ENCODE assay signal across 5 fruit fly cellular contexts in the genomic region with DNA sequence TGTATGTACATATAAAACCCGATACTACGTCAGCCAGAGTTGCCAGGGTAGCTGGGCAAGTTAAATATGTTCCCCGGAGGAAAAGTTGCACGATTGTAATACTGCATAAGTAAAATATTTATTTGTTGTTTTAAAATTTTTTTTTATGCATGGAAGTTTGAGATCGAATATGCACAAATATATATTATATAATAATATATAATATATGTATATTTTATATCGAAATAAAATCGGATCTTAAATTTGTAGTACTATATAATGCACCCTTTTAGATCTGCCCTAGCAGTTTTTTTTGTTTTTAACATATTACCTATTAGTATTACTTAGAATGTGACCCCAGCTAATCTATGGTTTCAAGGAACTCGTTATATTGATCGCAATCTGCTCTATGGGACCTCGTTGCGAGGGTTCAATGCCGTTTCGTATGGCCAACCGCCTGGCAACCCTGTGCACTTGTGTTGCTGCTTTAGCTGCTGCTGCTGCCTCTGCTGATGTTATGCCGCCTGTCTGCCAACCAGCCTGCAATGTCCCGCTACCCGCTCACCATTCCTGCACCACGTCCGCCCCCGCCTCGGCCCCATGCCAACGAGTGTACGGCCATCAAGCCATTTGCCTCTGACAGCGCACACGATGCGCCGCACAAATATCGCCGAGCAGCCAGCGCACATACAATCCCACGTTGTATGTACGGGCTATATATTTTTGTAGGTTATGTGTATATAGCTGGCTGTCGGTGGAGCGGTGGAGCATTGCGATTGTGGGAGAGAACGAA.
TF ChIP-seq lines count a peak whose summit lies in the region.

No protein-coding gene starts in this region.

- TF ChIP-seq CTCF in whole organism, embryonic (GFP tag; optimal IDR thresholded peaks at IDR 0.05; lab: Kevin White, UChicago): peak; percentile 48

TF ChIP-seq in whole organism, adult, 20 proteins besides CTCF, POLR2A, EP300 and RAD21 (continues in another document):
- peak; percentile 72 for TF ChIP-seq Hr96 (GFP tag; optimal IDR thresholded peaks at IDR 0.05; lab: Kevin White, UChicago)
- peak; percentile 91 for TF ChIP-seq CG7101 (tag; optimal IDR thresholded peaks at IDR 0.05; lab: Kevin White, UChicago)
- TF ChIP-seq CG1620 (GFP tag; optimal IDR thresholded peaks at IDR 0.05; lab: Kevin White, UChicago): peak; percentile 12
- TF ChIP-seq toe (GFP tag; optimal IDR thresholded peaks at IDR 0.05; lab: Kevin White, UChicago): peak; percentile 52
- TF ChIP-seq Clk (GFP tag; optimal IDR thresholded peaks at IDR 0.05; lab: Kevin White, UChicago): peak; percentile 58
- peak; percentile 35 for TF ChIP-seq ovo (GFP tag; optimal IDR thresholded peaks at IDR 0.05; lab: Kevin White, UChicago)
- peak; percentile 42 for TF ChIP-seq bab1 (GFP tag; optimal IDR thresholded peaks at IDR 0.05; lab: Kevin White, UChicago)
- TF ChIP-seq pad (GFP tag; optimal IDR thresholded peaks at IDR 0.05; lab: Kevin White, UChicago): no peak
- TF ChIP-seq CG12768 (GFP tag; optimal IDR thresholded peaks at IDR 0.05; lab: Kevin White, UChicago): peak; percentile 87
- TF ChIP-seq cnc (optimal IDR thresholded peaks at IDR 0.05; lab: Kevin White, UChicago): no peak
- TF ChIP-seq CG11617 (GFP tag; optimal IDR thresholded peaks at IDR 0.05; lab: Kevin White, UChicago): peak; percentile 99
- no peak for TF ChIP-seq kay (GFP tag; lab: Kevin White, UChicago; ENCODE audit: borderline replicate concordance)
- peak; percentile 38 for TF ChIP-seq CG5204 (GFP tag; optimal IDR thresholded peaks at IDR 0.05; lab: Kevin White, UChicago)
- no peak for TF ChIP-seq Crg-1 (GFP tag; optimal IDR thresholded peaks at IDR 0.05; lab: Kevin White, UChicago)
- TF ChIP-seq CG33017 (tag; optimal IDR thresholded peaks at IDR 0.05; lab: Kevin White, UChicago): peak; percentile 92
- TF ChIP-seq tj (GFP tag; optimal IDR thresholded peaks at IDR 0.05; lab: Kevin White, UChicago): peak; percentile 73

TF ChIP-seq in whole organism, embryonic, 481 proteins besides CTCF, POLR2A, EP300 and RAD21 (continues in another document):
- TF ChIP-seq CG31224 (GFP tag; IDR thresholded peaks at IDR 0.05; lab: Robert Waterston, UW) (no peak), CG33213 (GFP tag; optimal IDR thresholded peaks at IDR 0.05; lab: Kevin White, UChicago) (no peak), z (GFP tag; IDR thresholded peaks at IDR 0.05; lab: Robert Waterston, UW) (no peak), D19B (GFP tag; optimal IDR thresholded peaks at IDR 0.05; lab: Kevin White, UChicago) (peak; percentile 87), sisA (GFP tag; IDR thresholded peaks at IDR 0.05; lab: Robert Waterston, UW) (no peak), HLH3B (GFP tag; IDR thresholded peaks at IDR 0.05; lab: Robert Waterston, UW) (no peak), CG15269 (tag; optimal IDR thresholded peaks at IDR 0.05; lab: Kevin White, UChicago) (peak; percentile 91), Drgx (GFP tag; IDR thresholded peaks at IDR 0.05; lab: Robert Waterston, UW) (no peak), CG9817 (tag; optimal IDR thresholded peaks at IDR 0.05; lab: Kevin White, UChicago) (peak; percentile 83), toy (GFP tag; IDR thresholded peaks at IDR 0.05; lab: Robert Waterston, UW) (no peak), Doc3 (GFP tag; IDR thresholded peaks at IDR 0.05; lab: Robert Waterston, UW; ENCODE audit: partially characterized antibody) (no peak), peb (GFP tag; IDR thresholded peaks at IDR 0.05; lab: Robert Waterston, UW) (no peak), NC2α (GFP tag; optimal IDR thresholded peaks at IDR 0.05; lab: Kevin White, UChicago) (peak; percentile 26), H2.0 (GFP tag; IDR thresholded peaks at IDR 0.05; lab: Robert Waterston, UW) (no peak), en (GFP tag; optimal IDR thresholded peaks at IDR 0.05; lab: Kevin White, UChicago) (no peak), jing (GFP tag; optimal IDR thresholded peaks at IDR 0.05; lab: Kevin White, UChicago) (peak; percentile 69), Nf-YA (GFP tag; IDR thresholded peaks at IDR 0.05; lab: Robert Waterston, UW) (no peak), dan (GFP tag; IDR thresholded peaks at IDR 0.05; lab: Robert Waterston, UW) (no peak)

TF ChIP-seq in whole organism, prepupa, 60 proteins besides CTCF, POLR2A, EP300 and RAD21 (continues in another document):
- TF ChIP-seq CG31627 (GFP tag; optimal IDR thresholded peaks at IDR 0.05; lab: Kevin White, UChicago): peak; percentile 75
- peak; percentile 32 for TF ChIP-seq Eip93F (GFP tag; optimal IDR thresholded peaks at IDR 0.05; lab: Kevin White, UChicago)
- TF ChIP-seq Gug (GFP tag; IDR thresholded peaks at IDR 0.05; lab: Robert Waterston, UW): no peak
- TF ChIP-seq lz (GFP tag; optimal IDR thresholded peaks at IDR 0.05; lab: Kevin White, UChicago): peak; percentile 87
- no peak for TF ChIP-seq eg (GFP tag; IDR thresholded peaks at IDR 0.05; lab: Robert Waterston, UW)
- TF ChIP-seq CG9139 (GFP tag; optimal IDR thresholded peaks at IDR 0.05; lab: Kevin White, UChicago): peak; percentile 81
- TF ChIP-seq Eip78C (GFP tag; lab: Kevin White, UChicago): peak; percentile 91
- peak; percentile 11 for TF ChIP-seq CG1621 (tag; optimal IDR thresholded peaks at IDR 0.05; lab: Kevin White, UChicago)
- peak; percentile 85 for TF ChIP-seq CG16779 (tag; optimal IDR thresholded peaks at IDR 0.05; lab: Kevin White, UChicago)
- TF ChIP-seq CG6163 (GFP tag; IDR thresholded peaks at IDR 0.05; lab: Robert Waterston, UW): no peak
- peak; percentile 95 for TF ChIP-seq CG8632 (GFP tag; optimal IDR thresholded peaks at IDR 0.05; lab: Kevin White, UChicago)
- TF ChIP-seq CG10631 (GFP tag; optimal IDR thresholded peaks at IDR 0.05; lab: Kevin White, UChicago): peak; percentile 98
- TF ChIP-seq fd85E (GFP tag; optimal IDR thresholded peaks at IDR 0.05; lab: Kevin White, UChicago): no peak
- peak; percentile 84 for TF ChIP-seq fd59A (GFP tag; optimal IDR thresholded peaks at IDR 0.05; lab: Kevin White, UChicago)
- TF ChIP-seq Met (GFP tag; optimal IDR thresholded peaks at IDR 0.05; lab: Kevin White, UChicago): peak; percentile 70
- TF ChIP-seq svp (GFP tag; lab: Kevin White, UChicago): peak; percentile 92
- no peak for TF ChIP-seq Eip75B (GFP tag; optimal IDR thresholded peaks at IDR 0.05; lab: Kevin White, UChicago)
- TF ChIP-seq Hr4 (GFP tag; optimal IDR thresholded peaks at IDR 0.05; lab: Kevin White, UChicago): peak; percentile 71

TF ChIP-seq in whole organism, pupa, 21 proteins besides CTCF, POLR2A, EP300 and RAD21 (continues in another document):
- peak; percentile 59 for TF ChIP-seq Pif1B (GFP tag; optimal IDR thresholded peaks at IDR 0.05; lab: Kevin White, UChicago)
- TF ChIP-seq CG15710 (tag; optimal IDR thresholded peaks at IDR 0.05; lab: Kevin White, UChicago): peak; percentile 95
- TF ChIP-seq fd96Ca (GFP tag; IDR thresholded peaks at IDR 0.05; lab: Robert Waterston, UW): no peak
- TF ChIP-seq CG13204 (GFP tag; optimal IDR thresholded peaks at IDR 0.05; lab: Kevin White, UChicago): peak; percentile 98
- TF ChIP-seq Snoo (tag; optimal IDR thresholded peaks at IDR 0.05; lab: Kevin White, UChicago): peak; percentile 91
- peak; percentile 88 for TF ChIP-seq CG34367 (tag; optimal IDR thresholded peaks at IDR 0.05; lab: Kevin White, UChicago)
- TF ChIP-seq CG8301 (tag; optimal IDR thresholded peaks at IDR 0.05; lab: Kevin White, UChicago): peak; percentile 87
- peak; percentile 93 for TF ChIP-seq CG9948 (tag; optimal IDR thresholded peaks at IDR 0.05; lab: Kevin White, UChicago)
- TF ChIP-seq rn (GFP tag; IDR thresholded peaks at IDR 0.05; lab: Robert Waterston, UW): no peak
- TF ChIP-seq EcR (GFP tag; optimal IDR thresholded peaks at IDR 0.05; lab: Kevin White, UChicago): peak; percentile 68
- TF ChIP-seq gl (tag; optimal IDR thresholded peaks at IDR 0.05; lab: Kevin White, UChicago): peak; percentile 30
- no peak for TF ChIP-seq CG10348 (GFP tag; IDR thresholded peaks at IDR 0.05; lab: Robert Waterston, UW)
- peak; percentile 62 for TF ChIP-seq Pif1A (GFP tag; optimal IDR thresholded peaks at IDR 0.05; lab: Kevin White, UChicago)
- peak; percentile 95 for TF ChIP-seq CG14655 (GFP tag; optimal IDR thresholded peaks at IDR 0.05; lab: Kevin White, UChicago)
- no peak for TF ChIP-seq CG4496 (GFP tag; IDR thresholded peaks at IDR 0.05; lab: Robert Waterston, UW)
- TF ChIP-seq CG8159 (tag; optimal IDR thresholded peaks at IDR 0.05; lab: Kevin White, UChicago): peak; percentile 96
- no peak for TF ChIP-seq CG32121 (GFP tag; IDR thresholded peaks at IDR 0.05; lab: Robert Waterston, UW)
- no peak for TF ChIP-seq CG12605 (GFP tag; IDR thresholded peaks at IDR 0.05; lab: Robert Waterston, UW)
- peak; percentile 80 for TF ChIP-seq CG17806 (tag; optimal IDR thresholded peaks at IDR 0.05; lab: Kevin White, UChicago)

TF ChIP-seq in whole organism, wandering third instar larva, 38 proteins besides CTCF, POLR2A, EP300 and RAD21 (continues in another document):
- TF ChIP-seq dl (GFP tag; optimal IDR thresholded peaks at IDR 0.05; lab: Kevin White, UChicago; ENCODE audit: insufficient read depth in 1 of 2, partially characterized antibody in 2 of 2): peak; percentile 56 to 64
- TF ChIP-seq HLH106 (tag; optimal IDR thresholded peaks at IDR 0.05; lab: Kevin White, UChicago): peak; percentile 92
- TF ChIP-seq Abd-B (GFP tag; optimal IDR thresholded peaks at IDR 0.05; lab: Kevin White, UChicago): no peak
- peak; percentile 37 for TF ChIP-seq Mio (GFP tag; optimal IDR thresholded peaks at IDR 0.05; lab: Kevin White, UChicago)
- TF ChIP-seq Jra (GFP tag; optimal IDR thresholded peaks at IDR 0.05; lab: Kevin White, UChicago): no peak
- peak; percentile 61 for TF ChIP-seq ey (GFP tag; optimal IDR thresholded peaks at IDR 0.05; lab: Kevin White, UChicago)
- peak; percentile 45 for TF ChIP-seq fru (GFP tag; optimal IDR thresholded peaks at IDR 0.05; lab: Kevin White, UChicago)
- no peak for TF ChIP-seq GATAd (GFP tag; optimal IDR thresholded peaks at IDR 0.05; lab: Kevin White, UChicago)
- TF ChIP-seq Hr78 (GFP tag; optimal IDR thresholded peaks at IDR 0.05; lab: Kevin White, UChicago): no peak
- peak; percentile 83 for TF ChIP-seq jim (GFP tag; optimal IDR thresholded peaks at IDR 0.05; lab: Kevin White, UChicago)
- TF ChIP-seq OdsH (GFP tag; optimal IDR thresholded peaks at IDR 0.05; lab: Kevin White, UChicago): peak; percentile 62
- TF ChIP-seq Dif (GFP tag; optimal IDR thresholded peaks at IDR 0.05; lab: Kevin White, UChicago; ENCODE audit: partially characterized antibody): peak; percentile 85
- TF ChIP-seq CG9705 (GFP tag; optimal IDR thresholded peaks at IDR 0.05; lab: Kevin White, UChicago): peak; percentile 72
- peak; percentile 40 for TF ChIP-seq rgr (GFP tag; optimal IDR thresholded peaks at IDR 0.05; lab: Kevin White, UChicago)
- no peak for TF ChIP-seq Vsx2 (GFP tag; optimal IDR thresholded peaks at IDR 0.05; lab: Kevin White, UChicago; ENCODE audit: partially characterized antibody)
- peak; percentile 87 for TF ChIP-seq Dfd (GFP tag; optimal IDR thresholded peaks at IDR 0.05; lab: Kevin White, UChicago)
- peak; percentile 51 for TF ChIP-seq br (GFP tag; optimal IDR thresholded peaks at IDR 0.05; lab: Kevin White, UChicago)
- peak; percentile 29 for TF ChIP-seq sage (GFP tag; optimal IDR thresholded peaks at IDR 0.05; lab: Kevin White, UChicago)
- no peak for TF ChIP-seq dsf (GFP tag; optimal IDR thresholded peaks at IDR 0.05; lab: Kevin White, UChicago; ENCODE audit: borderline replicate concordance)
- TF ChIP-seq dmrt93B (GFP tag; optimal IDR thresholded peaks at IDR 0.05; lab: Kevin White, UChicago): peak; percentile 95
